Worm (Caenorhabditis elegans): Measurements from ENCODE around the gene set-13.

ce11 chrII:2802804-2803586 lies 13.8 kb upstream of the set-13 start:
- peak; percentile 60 for TF ChIP-seq fos-1 (tag; optimal IDR thresholded peaks at IDR 0.05)
- TF ChIP-seq nhr-23 (tag; optimal IDR thresholded peaks at IDR 0.05) = no peak
- no peak for TF ChIP-seq blmp-1 (tag; optimal IDR thresholded peaks at IDR 0.05; ENCODE audit: insufficient read depth)
- TF ChIP-seq skn-1 (tag; optimal IDR thresholded peaks at IDR 0.05) = no peak
- no peak for TF ChIP-seq nhr-11 (tag; optimal IDR thresholded peaks at IDR 0.05)
- TF ChIP-seq nhr-10 (tag; optimal IDR thresholded peaks at IDR 0.05) = no peak
- no peak for TF ChIP-seq nhr-237 (tag; optimal IDR thresholded peaks at IDR 0.05)
- no peak for TF ChIP-seq ztf-11 (tag; optimal IDR thresholded peaks at IDR 0.05)
